Worm (Caenorhabditis elegans): ENCODE results near the gene gst-3.

ce11 chrIV:10128906-10129386 is 11.1 kb downstream of the gst-3 start, which contains the start of the genes gtbp-1 and K08F4.3:
- TF ChIP-seq egl-27 (tag; optimal IDR thresholded peaks at IDR 0.05) (no peak), ztf-11 (tag; optimal IDR thresholded peaks at IDR 0.05) (no peak), dmd-4 (tag; optimal IDR thresholded peaks at IDR 0.05) (no peak)
